Fruit fly (Drosophila melanogaster): ENCODE data around the gene CG33665.
"Not testable (repeated sequence)": the region's sequence is repeated elsewhere in the genome, so short reads cannot be mapped to it uniquely, and the experiment has no call there.

- not testable (repeated sequence) for TF ChIP-seq CG8478, CTCF (optimal IDR thresholded peaks at IDR 0.05)
These were observed 1.8 kb downstream of the CG33665 start, which contains the start of gene CG33666 for dm6 chrX:6476867-6477266.
